Worm (Caenorhabditis elegans) whole organism, L4 larva: ENCODE measurements around the gene cpg-2.

ENCODE experiments used
- D1046.2 ChIP-seq: fragments of 200-800 bp; sonication (Bioruptor generic); IDR thresholded peaks from 2 replicates; pipeline ENCODE4 v1.3.6; 2022; ENCODE audit warnings: missing genetic modification characterization, missing compliant biosample characterization
- T26A8.4 ChIP-seq: fragments of 200-800 bp; sonication (Bioruptor generic); IDR thresholded peaks from 2 replicates; pipeline ENCODE4 v1.3.6; 2022; ENCODE audit warnings: missing genetic modification characterization, missing compliant biosample characterization
- Y48G9A.11 ChIP-seq: fragments of 200-800 bp; sonication (Bioruptor generic); IDR thresholded peaks from 2 replicates; pipeline ENCODE4 v1.3.6; 2022; ENCODE audit warnings: missing genetic modification reagents, missing genetic modification characterization, missing compliant biosample characterization
- ZK337.2 ChIP-seq: fragments of 200-800 bp; sonication (Bioruptor generic); IDR thresholded peaks from 2 replicates; pipeline ENCODE4 v1.3.6; 2022; ENCODE audit warnings: missing genetic modification reagents, missing genetic modification characterization, missing compliant biosample characterization
- aha-1 ChIP-seq: fragments of 150-350 bp; peaks from one replicate; lab custom pipeline; 2014; ENCODE audit warnings: missing biosample characterization, missing genetic modification characterization
- aly-2 ChIP-seq: sonication (generic microtip); optimal IDR thresholded peaks from 2 replicates; lab custom pipeline; 2018; ENCODE audit warnings: missing biosample characterization, missing genetic modification characterization
- ama-1 ChIP-seq: fragments of 150-350 bp; optimal IDR thresholded peaks from 2 replicates; lab custom pipeline; 2014; ENCODE audit warnings: inconsistent platforms, mixed read lengths
- ceh-44 ChIP-seq: fragments of 200-800 bp; sonication (Bioruptor generic); IDR thresholded peaks from 2 replicates; pipeline ENCODE4 v1.3.6; 2022; ENCODE audit warnings: missing genetic modification reagents, missing genetic modification characterization, missing compliant biosample characterization
- dmd-8 ChIP-seq: fragments of 200-800 bp; sonication (Bioruptor generic); IDR thresholded peaks from 2 replicates; pipeline ENCODE4 v1.3.6; 2022; ENCODE audit warnings: missing genetic modification characterization, missing compliant biosample characterization
- dpl-1 ChIP-seq: fragments of 150-350 bp; optimal IDR thresholded peaks from 2 replicates; lab custom pipeline; 2014; ENCODE audit warnings: missing biosample characterization, missing genetic modification reagents, missing genetic modification characterization
- duxl-1 ChIP-seq: sonication (generic microtip); optimal IDR thresholded peaks from 2 replicates; lab custom pipeline; 2016; ENCODE audit warnings: mild to moderate bottlenecking, missing genetic modification characterization, moderate library complexity, missing compliant biosample characterization; ENCODE audit not compliant: poor library complexity
- dve-1 ChIP-seq: sonication (generic microtip); optimal IDR thresholded peaks from 2 replicates; lab custom pipeline; 2017; ENCODE audit warnings: antibody characterized with exemption, mild to moderate bottlenecking, missing genetic modification characterization, missing compliant biosample characterization; ENCODE audit not compliant: insufficient read depth
- fkh-10 ChIP-seq: fragments of 150-350 bp; optimal IDR thresholded peaks from 2 replicates; lab custom pipeline; 2014; ENCODE audit warnings: missing biosample characterization, missing genetic modification reagents, missing genetic modification characterization
- fos-1 ChIP-seq: fragments of 150-350 bp; optimal IDR thresholded peaks from 2 replicates; lab custom pipeline; 2014; ENCODE audit warnings: missing biosample characterization, missing genetic modification characterization
- gei-8 ChIP-seq: fragments of 200-800 bp; sonication (Bioruptor generic); optimal IDR thresholded peaks from 2 replicates; lab custom pipeline; 2018; ENCODE audit warnings: mild to moderate bottlenecking, missing genetic modification characterization, missing compliant biosample characterization
- hif-1 ChIP-seq, 2 experiments: sonication (generic microtip); optimal IDR thresholded peaks; 2 replicates each; lab custom pipeline; 2016 to 2017; ENCODE audit warnings: missing compliant biosample characterization in 2 of 2, missing genetic modification characterization in 2 of 2, missing genetic modification reagents in 2 of 2, missing genotype in 2 of 2, mild to moderate bottlenecking in 1 of 2
- hlh-11 ChIP-seq: fragments of 200-800 bp; sonication (Bioruptor generic); optimal IDR thresholded peaks from 2 replicates; lab custom pipeline; 2018; ENCODE audit warnings: mild to moderate bottlenecking, missing genetic modification characterization, missing compliant biosample characterization
- lin-13 ChIP-seq: fragments of 150-350 bp; optimal IDR thresholded peaks from 2 replicates; lab custom pipeline; 2014; ENCODE audit warnings: missing biosample characterization, missing genetic modification reagents, missing genetic modification characterization
- lin-15B ChIP-seq: fragments of 150-350 bp; sonication (generic microtip); optimal IDR thresholded peaks from 3 replicates; lab custom pipeline; 2014; ENCODE audit warnings: missing biosample characterization, missing genetic modification characterization
- lin-29 ChIP-seq: fragments of 200-800 bp; sonication (Bioruptor generic); IDR thresholded peaks from 2 replicates; pipeline ENCODE4 v1.3.6; 2022; ENCODE audit warnings: missing genetic modification reagents, missing genetic modification characterization, missing compliant biosample characterization
- lin-38 ChIP-seq: fragments of 200-800 bp; sonication (Bioruptor generic); IDR thresholded peaks from 2 replicates; pipeline ENCODE4 v1.3.6; 2022; ENCODE audit warnings: missing genetic modification reagents, missing genetic modification characterization, missing compliant biosample characterization
- lir-3 ChIP-seq: sonication (generic microtip); optimal IDR thresholded peaks from 2 replicates; lab custom pipeline; 2016; ENCODE audit warnings: mild to moderate bottlenecking, missing genetic modification characterization, missing compliant biosample characterization
- madf-9 ChIP-seq: fragments of 200-800 bp; sonication (Bioruptor generic); conservative IDR thresholded peaks from 2 replicates; pipeline ENCODE4 v1.3.6; 2022; ENCODE audit warnings: missing genetic modification reagents, missing genetic modification characterization, missing compliant biosample characterization
- mxl-3 ChIP-seq: fragments of 200-800 bp; sonication (Bioruptor generic); optimal IDR thresholded peaks from 2 replicates; lab custom pipeline; 2018; ENCODE audit warnings: mild to moderate bottlenecking, missing genetic modification characterization, missing compliant biosample characterization
- nhr-11 ChIP-seq: fragments of 150-350 bp; optimal IDR thresholded peaks from 2 replicates; lab custom pipeline; 2014; ENCODE audit warnings: missing biosample characterization, missing genetic modification characterization
- nhr-237 ChIP-seq: sonication (generic microtip); optimal IDR thresholded peaks from 2 replicates; lab custom pipeline; 2017; ENCODE audit warnings: missing biosample characterization, missing genetic modification characterization
- nhr-76 ChIP-seq: fragments of 150-350 bp; optimal IDR thresholded peaks from 2 replicates; lab custom pipeline; 2014; ENCODE audit warnings: missing biosample characterization, missing genetic modification characterization
- sdz-12 ChIP-seq: fragments of 200-800 bp; sonication (Bioruptor generic); optimal IDR thresholded peaks from 2 replicates; lab custom pipeline; 2018; ENCODE audit warnings: mild to moderate bottlenecking, missing genetic modification characterization, missing compliant biosample characterization
- snpc-4 ChIP-seq: fragments of 150-350 bp; optimal IDR thresholded peaks from 2 replicates; lab custom pipeline; 2014; ENCODE audit warnings: missing biosample characterization, missing genetic modification characterization
- tra-1 ChIP-seq: fragments of 200-800 bp; sonication (Bioruptor generic); IDR thresholded peaks from 2 replicates; pipeline ENCODE4 v1.3.6; 2022; ENCODE audit warnings: missing genetic modification reagents, missing genetic modification characterization, missing compliant biosample characterization
- unc-62 ChIP-seq, 3 experiments: fragments of 150-350 bp in 1 of 3; sonication (generic microtip); optimal IDR thresholded peaks in 2 of 3; peaks in 1 of 3; 1 replicate in 1 of 3; 2 replicates in 2 of 3; lab custom pipeline; 2014 to 2017; ENCODE audit warnings: missing biosample characterization in 3 of 3, missing genetic modification characterization in 3 of 3, missing genetic modification reagents in 3 of 3, missing genotype in 1 of 3
- zfp-3 ChIP-seq: fragments of 200-800 bp; sonication (Bioruptor generic); conservative IDR thresholded peaks from 2 replicates; pipeline ENCODE4 v1.3.6; 2022; ENCODE audit warnings: missing genetic modification reagents, missing genetic modification characterization, missing compliant biosample characterization

cpg-2 gene

DNA sequence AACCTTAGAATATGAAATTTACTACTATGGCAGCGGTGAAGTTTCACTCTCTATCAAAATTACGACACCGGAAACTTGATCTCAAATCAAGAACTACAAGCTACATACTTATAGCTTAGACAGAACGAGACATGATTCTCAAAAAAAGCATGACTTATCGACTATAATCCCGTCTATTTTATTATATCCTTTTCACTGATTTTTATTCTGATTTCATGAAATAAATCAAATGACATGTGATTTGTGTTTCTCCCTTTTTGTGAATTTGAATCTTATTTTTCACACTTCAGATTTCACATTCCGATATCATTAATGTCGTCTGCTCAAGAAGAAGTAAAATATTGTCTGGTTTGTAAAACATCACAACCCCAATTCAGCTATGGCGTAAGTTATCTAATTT lies 3.8 kb downstream of the cpg-2 start, which contains the start of gene ZK418.11:
TSS of gene ZK418.11 (plus strand) at position 289 of the 400 bp plus-strand sequence.
- TF ChIP-seq ama-1 (lab: Kevin White, UChicago) (no peak), ZK337.2 (no peak)

DNA sequence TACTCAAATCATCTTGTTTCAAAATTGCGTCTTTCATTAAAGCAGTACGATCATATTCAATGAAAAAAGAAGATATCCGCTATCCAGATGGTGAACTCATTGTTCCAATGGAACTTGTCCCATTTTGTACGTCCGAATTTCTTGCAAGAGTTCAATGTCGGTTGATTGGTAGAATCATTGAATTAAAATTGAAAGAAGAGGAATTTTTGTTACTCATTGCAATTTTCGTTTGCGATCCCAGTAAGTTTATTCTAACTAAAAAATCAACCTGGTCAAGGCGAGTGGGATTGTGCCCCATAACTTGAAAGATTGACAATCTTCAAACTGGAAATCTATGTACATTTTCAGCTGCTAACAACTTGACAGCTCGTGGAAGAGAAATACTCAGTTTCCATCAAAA lies 7.3 kb downstream of the cpg-2 start:
- TF ChIP-seq aha-1 (tag; lab: Kevin White, UChicago) (peak; percentile 96), lir-3 (tag; lab: Kevin White, UChicago) (no peak)
- TF ChIP-seq, all 104 proteins: peak for 1

DNA sequence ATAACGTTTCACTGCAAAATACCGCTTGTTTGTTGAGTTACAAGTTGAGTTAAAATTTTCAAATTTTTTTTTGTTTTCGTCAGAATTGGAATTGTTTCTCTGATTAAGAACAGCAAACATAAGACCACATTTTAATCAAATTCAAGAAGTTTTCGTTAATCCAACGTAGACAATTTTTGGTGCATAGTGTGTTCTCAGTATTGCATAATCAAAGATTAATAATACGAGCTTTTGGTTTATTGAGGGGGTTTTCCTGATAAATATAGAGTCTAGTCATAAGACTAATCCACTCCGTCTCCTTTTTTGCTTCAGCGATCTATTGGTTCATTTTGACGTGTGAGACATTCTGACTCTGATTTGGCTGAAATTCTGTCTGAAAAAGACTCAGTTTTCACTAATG lies 8.6 kb downstream of the cpg-2 start, which contains the start of gene nhr-9:
TSS of gene nhr-9 (plus strand) at position 307 of the 400 bp plus-strand sequence.
- TF ChIP-seq lin-29 (GFP tag; lab: Robert Waterston, UW): no peak
- no peak for TF ChIP-seq duxl-1
- no peak for TF ChIP-seq D1046.2 (GFP tag; lab: Robert Waterston, UW)
- TF ChIP-seq lin-38: no peak
- TF ChIP-seq tra-1 (GFP tag; lab: Robert Waterston, UW): no peak
- no peak for TF ChIP-seq nhr-76
- no peak for TF ChIP-seq sdz-12 (GFP tag; lab: Kevin White, UChicago)
- TF ChIP-seq madf-9 (GFP tag; lab: Robert Waterston, UW): no peak
- no peak for TF ChIP-seq aly-2 (tag; lab: Kevin White, UChicago)
- no peak for TF ChIP-seq fos-1 (tag; lab: Kevin White, UChicago)
- no peak for TF ChIP-seq gei-8 (GFP tag; lab: Kevin White, UChicago)
- TF ChIP-seq lin-15B (tag; lab: Kevin White, UChicago): no peak
- TF ChIP-seq lir-3 (tag; lab: Kevin White, UChicago): no peak
- no peak for TF ChIP-seq T26A8.4 (GFP tag; lab: Robert Waterston, UW)
- TF ChIP-seq unc-62 (GFP tag; optimal IDR thresholded peaks at IDR 0.05 in 1 of 2; lab: Kevin White, UChicago): no peak
- no peak for TF ChIP-seq unc-62 (tag; optimal IDR thresholded peaks at IDR 0.05; lab: Kevin White, UChicago)
- TF ChIP-seq hlh-11 (tag; lab: Kevin White, UChicago): no peak
- no peak for TF ChIP-seq lin-13
- TF ChIP-seq snpc-4 (tag; lab: Kevin White, UChicago): no peak
- TF ChIP-seq zfp-3 (GFP tag; lab: Robert Waterston, UW): no peak
- no peak for TF ChIP-seq dmd-8 (GFP tag; lab: Robert Waterston, UW)

DNA sequence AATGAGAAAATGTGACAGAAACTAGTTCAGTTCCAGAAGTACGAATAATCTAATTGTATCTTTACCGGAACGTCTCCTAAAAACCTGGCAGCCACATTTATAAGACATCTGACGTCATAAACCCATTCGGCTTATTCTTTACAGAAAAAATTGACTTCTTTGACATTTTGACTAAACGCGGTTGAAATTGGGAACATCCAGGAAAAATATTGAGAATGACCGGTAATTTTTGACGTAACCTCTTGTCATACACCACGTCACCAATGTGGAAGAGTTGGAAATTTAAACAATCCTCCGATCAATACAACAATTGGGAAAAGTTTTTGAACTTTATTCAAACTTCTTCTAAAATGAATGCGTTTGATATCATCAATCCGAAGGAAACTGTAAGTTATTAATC lies 12.7 kb downstream of the cpg-2 start, which contains the start of gene ZK418.2:
TSS of gene ZK418.2 (plus strand) at position 301 of the 400 bp plus-strand sequence.
- TF ChIP-seq mxl-3 (GFP tag; lab: Kevin White, UChicago) (no peak), ceh-44 (GFP tag; lab: Robert Waterston, UW) (no peak), lin-29 (GFP tag; lab: Robert Waterston, UW) (no peak), hif-1 (tag; optimal IDR thresholded peaks at IDR 0.05; lab: Kevin White, UChicago) (no peak), Y48G9A.11 (GFP tag; lab: Robert Waterston, UW) (no peak), aha-1 (tag; lab: Kevin White, UChicago) (peak; percentile 57), dve-1 (tag; lab: Kevin White, UChicago) (no peak)
- TF ChIP-seq, all 104 proteins: peak for 1

DNA sequence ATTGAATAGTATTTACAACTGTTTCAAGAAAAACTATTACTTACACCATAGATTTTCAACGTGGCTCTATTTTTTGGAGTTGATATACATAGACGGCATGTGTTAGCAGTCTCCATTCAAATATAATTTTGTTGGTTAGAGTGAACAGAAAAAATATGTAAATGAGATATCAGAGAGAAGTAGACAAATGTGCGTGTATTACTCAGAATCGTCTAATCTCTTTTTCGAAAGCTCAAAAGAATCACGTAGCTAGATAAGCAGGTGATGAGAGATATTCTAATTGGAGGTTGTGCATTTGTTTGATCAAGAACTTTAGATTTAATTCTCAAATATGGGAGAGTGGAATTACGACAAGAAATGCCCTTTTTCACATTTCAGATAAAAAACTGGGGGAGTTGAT lies 13.2 kb downstream of the cpg-2 start, which contains the start of gene ZK418.10:
TSS of gene ZK418.10 (minus strand) at position 148 of the 400 bp plus-strand sequence.
- TF ChIP-seq dpl-1 (GFP tag; lab: Kevin White, UChicago): no peak
- TF ChIP-seq fkh-10 (GFP tag; lab: Kevin White, UChicago): no peak
- TF ChIP-seq nhr-11 (tag; lab: Kevin White, UChicago): peak; percentile 13
- TF ChIP-seq nhr-237: no peak
